Fruit fly (Drosophila melanogaster): ENCODE data around the gene Taf4.

Taf4 gene

dm6 chr3L:16161847-16162556 is 49.0 kb downstream of the Taf4 start (continued):
- TF ChIP-seq slbo (GFP tag; IDR thresholded peaks at IDR 0.05), result peak; percentile 75
- TF ChIP-seq pan (optimal IDR thresholded peaks at IDR 0.05), result no peak
- TF ChIP-seq pan (GFP tag; optimal IDR thresholded peaks at IDR 0.05 in 1 of 2, IDR thresholded peaks at IDR 0.05 in 1 of 2), result peak in 1 of 2 experiments; percentile 52
- peak; percentile 60 for TF ChIP-seq CG8388 (GFP tag; optimal IDR thresholded peaks at IDR 0.05)
- peak; percentile 39; the same call in 1 of the 4 replicates for TF ChIP-seq chinmo (GFP tag; IDR thresholded peaks at IDR 0.05; ENCODE audit: partially characterized antibody)
- TF ChIP-seq CG14965 (GFP tag; optimal IDR thresholded peaks at IDR 0.05; ENCODE audit: borderline replicate concordance), result no peak
- TF ChIP-seq CG15479 (GFP tag; optimal IDR thresholded peaks at IDR 0.05), result no peak
- TF ChIP-seq sisA (GFP tag; IDR thresholded peaks at IDR 0.05), result peak; percentile 53
- peak; percentile 45 for TF ChIP-seq CG5180 (GFP tag; optimal IDR thresholded peaks at IDR 0.05)
- peak in 1 of 3 experiments; percentile 49 for TF ChIP-seq lola (GFP tag; optimal IDR thresholded peaks at IDR 0.05)
- TF ChIP-seq gcm (GFP tag; optimal IDR thresholded peaks at IDR 0.05), result peak; percentile 67
- TF ChIP-seq CG7372 (GFP tag; IDR thresholded peaks at IDR 0.05), result no peak
- TF ChIP-seq unc-4 (GFP tag; IDR thresholded peaks at IDR 0.05; ENCODE audit: partially characterized antibody), result no peak
- TF ChIP-seq HHEX (GFP tag; optimal IDR thresholded peaks at IDR 0.05), result peak; percentile 79
- TF ChIP-seq CG11560 (tag; IDR thresholded peaks at IDR 0.05), result no peak; the same call in 2 of the 3 replicates
- TF ChIP-seq Ptx1 (GFP tag; IDR thresholded peaks at IDR 0.05), result peak; percentile 58

DNA sequence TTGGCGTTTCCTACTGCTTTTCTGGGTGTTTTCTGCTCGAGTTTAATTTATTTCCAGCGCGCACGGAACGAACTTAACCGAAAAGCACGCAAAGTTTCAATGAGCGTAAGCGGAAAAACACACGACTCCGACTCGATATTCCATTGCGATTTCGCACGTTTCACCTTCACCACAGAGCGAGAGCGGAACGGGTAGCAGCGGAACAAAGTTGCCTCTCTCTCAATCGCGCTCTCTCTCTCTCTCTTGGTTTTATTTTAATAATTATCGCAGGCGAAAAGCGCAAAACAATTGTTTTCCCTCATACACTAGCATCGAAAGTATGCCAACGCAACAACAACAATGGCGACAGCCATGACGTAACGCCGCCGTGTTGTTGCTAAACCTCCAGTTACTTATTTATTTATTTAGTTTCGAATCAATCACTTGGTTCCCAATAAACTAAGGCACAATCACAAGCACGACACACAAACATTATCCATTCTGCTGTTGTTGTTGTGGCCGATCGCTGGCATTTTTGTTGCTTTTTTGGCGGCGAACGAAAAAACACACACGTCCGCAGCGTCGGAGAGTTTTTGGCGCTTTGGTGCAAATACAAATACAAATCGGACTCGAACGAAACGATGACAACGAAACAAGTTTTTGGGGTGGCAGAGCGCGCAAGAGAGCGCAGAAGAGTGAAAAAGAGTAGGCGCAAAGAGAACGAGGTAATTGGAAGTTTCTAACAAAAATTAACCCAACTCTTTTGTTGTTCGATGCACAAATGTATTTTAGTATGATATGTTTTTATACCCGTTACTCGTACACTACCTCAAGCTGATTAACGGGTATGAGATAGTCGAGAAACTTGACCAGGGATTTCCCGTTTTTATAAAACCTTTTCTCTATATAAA is 51.4 kb downstream of the Taf4 start, which contains the start of gene CG5151:
Gene CG5151, minus strand, starts transcription at position 552 of the 890 bp plus-strand sequence.
- TF ChIP-seq aop (GFP tag; IDR thresholded peaks at IDR 0.05) (no peak), pros (GFP tag; optimal IDR thresholded peaks at IDR 0.05) (no peak), stwl (tag; optimal IDR thresholded peaks at IDR 0.05) (no peak), CG12299 (tag; optimal IDR thresholded peaks at IDR 0.05) (peak; percentile 64), CG1529 (GFP tag; optimal IDR thresholded peaks at IDR 0.05) (no peak), D19B (GFP tag; optimal IDR thresholded peaks at IDR 0.05) (peak; percentile 63), Oli (tag; optimal IDR thresholded peaks at IDR 0.05) (no peak), CG18476 (GFP tag; optimal IDR thresholded peaks at IDR 0.05) (no peak), schlank (tag; optimal IDR thresholded peaks at IDR 0.05) (peak; percentile 14), CG6654 (GFP tag; optimal IDR thresholded peaks at IDR 0.05) (no peak), exex (tag; optimal IDR thresholded peaks at IDR 0.05) (peak; percentile 20), CG2889 (GFP tag; IDR thresholded peaks at IDR 0.05) (no peak), Dad (GFP tag; optimal IDR thresholded peaks at IDR 0.05) (no peak), en (GFP tag; optimal IDR thresholded peaks at IDR 0.05) (no peak), Awh (GFP tag; IDR thresholded peaks at IDR 0.05) (no peak), CG10147 (GFP tag; optimal IDR thresholded peaks at IDR 0.05) (no peak), run (tag; optimal IDR thresholded peaks at IDR 0.05) (peak; percentile 49), chm (GFP tag; IDR thresholded peaks at IDR 0.05) (peak; percentile 83; the same call in 1 of the 2 replicates), bowl (GFP tag; IDR thresholded peaks at IDR 0.05) (no peak), slou (GFP tag; optimal IDR thresholded peaks at IDR 0.05) (no peak), corto (GFP tag; optimal IDR thresholded peaks at IDR 0.05) (peak; percentile 36), YL-1 (GFP tag; optimal IDR thresholded peaks at IDR 0.05) (peak; percentile 51), pnt (GFP tag; optimal IDR thresholded peaks at IDR 0.05) (no peak), CG17186 (GFP tag; optimal IDR thresholded peaks at IDR 0.05) (no peak), CG31441 (GFP tag; IDR thresholded peaks at IDR 0.05) (no peak), Drgx (GFP tag; IDR thresholded peaks at IDR 0.05) (no peak), p53 (GFP tag; optimal IDR thresholded peaks at IDR 0.05) (no peak), CG4730 (GFP tag; IDR thresholded peaks at IDR 0.05) (no peak), Nf-YC (tag; optimal IDR thresholded peaks at IDR 0.05) (peak; percentile 21), CG12769 (tag; optimal IDR thresholded peaks at IDR 0.05) (peak; percentile 19), so (GFP tag; IDR thresholded peaks at IDR 0.05) (no peak; the same call in 2 of the 3 replicates)

Measured in whole organism, embryonic.